Fruit fly (Drosophila melanogaster) ovary, adult (tissue): ENCODE results near the gene Poxm.
A peak's percentile ranks its signal among the peaks of the same experiment; 100 is the strongest.

Source experiments
- CG17801 ChIP-seq: fragments of 200-800 bp; optimal IDR thresholded peaks from 2 replicates; lab custom pipeline; 2019; ENCODE audit warnings: missing biosample characterization, mild to moderate bottlenecking, missing genetic modification characterization, moderate library complexity; ENCODE audit not compliant: partially characterized antibody

Gene Poxm

DNA sequence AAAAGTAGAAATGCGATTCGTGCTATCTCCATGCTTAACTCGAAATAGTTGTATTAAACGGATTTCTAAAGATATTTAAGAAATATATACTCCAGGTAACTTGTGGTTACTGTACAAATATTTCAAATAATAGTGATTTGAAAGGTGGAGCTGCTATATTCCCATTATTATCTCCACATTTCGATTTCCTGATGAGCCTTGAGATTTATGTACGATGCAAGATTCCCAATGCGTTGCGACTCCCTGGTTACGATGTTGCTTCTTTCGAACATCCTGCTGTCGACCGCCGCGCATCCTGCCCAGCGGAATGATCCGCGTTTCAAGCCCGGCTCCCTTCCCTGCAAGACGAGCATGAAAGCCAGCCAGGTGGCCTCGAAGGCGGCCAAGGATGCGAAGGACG, 21.6 kb downstream of the Poxm start, which contains the start of the genes CG11694 and CG11698:
TSS of gene CG11694 (minus strand) at position 101 of the 400 bp plus-strand sequence.
TSS of gene CG11698 (plus strand) at position 152 of the 400 bp plus-strand sequence.
- no peak for TF ChIP-seq CG17801 (GFP tag; lab: Kevin White, UChicago)

DNA sequence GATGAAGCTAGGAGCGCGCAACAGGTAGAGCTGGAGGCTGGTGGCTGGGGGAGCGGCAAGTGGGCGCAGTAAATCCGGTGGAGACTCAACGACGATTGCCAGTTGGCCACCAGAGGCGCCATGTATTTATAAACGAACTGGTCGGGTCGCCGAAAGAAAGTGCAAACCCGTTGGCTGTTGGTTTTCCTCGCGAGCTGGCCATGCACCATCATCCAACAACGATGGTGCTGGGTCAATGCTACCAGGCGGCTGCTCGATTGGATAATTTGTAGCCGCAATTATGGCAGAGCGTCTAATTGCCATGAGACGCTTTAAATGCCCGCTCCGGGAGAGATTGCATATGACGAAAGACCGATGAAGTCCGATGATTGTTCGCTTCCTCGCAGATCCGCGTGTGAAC, 22.9 kb downstream of the Poxm start, which contains the start of gene CG11693:
TSS of gene CG11693 (minus strand) at position 101 of the 400 bp plus-strand sequence.
- TF ChIP-seq CG17801 (GFP tag; lab: Kevin White, UChicago): no peak

DNA sequence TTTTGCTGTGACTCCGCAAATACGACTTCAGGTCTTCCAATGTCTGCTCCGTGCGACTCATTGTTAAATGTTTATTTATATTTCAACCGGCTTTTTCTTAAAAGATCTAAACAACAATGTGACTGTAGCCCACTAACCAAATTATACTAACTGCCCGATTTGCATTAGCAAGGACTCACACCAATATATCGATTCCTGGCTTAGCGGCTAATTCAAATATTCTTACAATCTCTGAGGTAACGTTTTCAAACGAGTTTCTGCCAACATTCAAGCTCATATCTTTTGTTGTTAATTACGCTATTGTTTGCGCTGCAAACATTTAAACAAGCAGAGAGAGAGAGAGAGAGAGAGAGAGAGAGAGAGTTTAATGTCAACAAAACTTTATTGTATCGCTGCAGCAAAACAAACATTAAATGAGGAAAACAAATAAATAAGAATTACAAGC, 25.1 kb downstream of the Poxm start, which contains the start of gene tex:
TSS of gene tex (minus strand) at position 131 of the 445 bp plus-strand sequence.
- no peak for TF ChIP-seq CG17801 (GFP tag; lab: Kevin White, UChicago)

DNA sequence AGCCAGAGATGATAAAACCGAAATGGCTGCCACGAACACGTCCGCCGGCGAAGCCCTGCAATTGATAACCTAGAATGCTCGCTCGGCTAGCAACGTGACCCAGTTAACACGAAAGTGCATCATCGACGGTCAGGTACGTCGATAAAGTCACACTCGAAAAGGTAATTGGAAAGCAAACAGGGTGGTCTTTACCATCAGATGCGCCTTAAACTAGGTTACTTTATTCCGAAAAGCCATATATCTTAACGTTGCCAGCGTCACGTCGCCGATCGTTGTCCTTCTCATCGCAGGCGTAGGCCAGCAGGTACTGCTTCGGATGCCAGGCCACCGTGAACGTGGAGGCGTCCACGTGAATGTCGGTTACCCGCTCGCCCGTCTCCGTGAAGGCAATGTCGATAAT, 26.3 kb downstream of the Poxm start:
- TF ChIP-seq CG17801 (GFP tag; lab: Kevin White, UChicago): no peak

DNA sequence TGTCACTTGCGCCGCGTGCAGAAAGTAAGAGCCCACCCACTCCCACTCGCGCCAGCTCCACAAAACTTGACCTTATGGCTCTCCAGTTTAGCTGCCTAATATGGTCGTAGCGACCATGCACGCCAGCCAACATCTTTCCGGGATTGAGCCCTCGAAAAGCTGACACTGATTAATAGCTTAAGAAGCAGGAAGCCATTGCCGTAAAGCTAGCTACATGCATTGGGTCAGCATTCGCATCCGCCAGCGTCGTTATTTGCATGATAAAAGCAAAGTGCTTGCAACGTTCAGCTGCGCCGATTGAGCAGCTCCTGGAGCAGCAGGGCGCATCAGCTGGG, 26.7 kb downstream of the Poxm start:
- no peak for TF ChIP-seq CG17801 (GFP tag; lab: Kevin White, UChicago)

DNA sequence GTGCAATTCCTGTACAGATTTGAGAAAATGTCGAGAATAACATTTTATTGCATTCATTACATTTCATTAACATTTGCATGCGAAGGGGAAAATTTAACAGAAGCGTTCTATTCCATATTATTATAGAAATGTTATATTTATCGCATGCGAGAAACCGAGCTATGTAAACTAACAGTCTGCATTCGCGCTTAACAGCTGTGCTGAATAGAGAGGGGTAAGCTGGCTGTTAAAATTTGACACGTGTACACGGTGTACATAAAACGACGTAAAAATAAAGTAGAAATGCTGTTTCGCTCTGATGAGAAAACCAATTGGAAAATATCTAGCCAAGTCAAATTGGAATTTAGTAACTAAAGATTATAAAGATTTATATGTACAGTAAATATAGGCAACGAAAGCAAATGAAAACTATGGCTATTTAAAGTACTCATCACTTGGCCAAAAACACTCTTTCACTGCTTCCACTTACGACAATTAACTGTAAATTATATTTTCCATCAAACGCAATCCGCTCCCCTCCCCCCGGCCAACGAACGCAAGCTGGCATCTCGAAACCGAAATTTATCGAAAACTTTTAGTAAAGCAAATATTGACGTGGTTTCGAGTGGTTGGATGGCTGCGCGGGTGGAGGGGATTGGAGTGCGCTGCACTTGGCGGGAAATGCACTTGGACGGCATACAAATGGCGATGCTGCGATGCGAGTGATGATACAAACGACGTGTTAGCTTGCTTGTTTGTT, 27.2 kb downstream of the Poxm start:
- TF ChIP-seq CG17801 (GFP tag; lab: Kevin White, UChicago): no peak

DNA sequence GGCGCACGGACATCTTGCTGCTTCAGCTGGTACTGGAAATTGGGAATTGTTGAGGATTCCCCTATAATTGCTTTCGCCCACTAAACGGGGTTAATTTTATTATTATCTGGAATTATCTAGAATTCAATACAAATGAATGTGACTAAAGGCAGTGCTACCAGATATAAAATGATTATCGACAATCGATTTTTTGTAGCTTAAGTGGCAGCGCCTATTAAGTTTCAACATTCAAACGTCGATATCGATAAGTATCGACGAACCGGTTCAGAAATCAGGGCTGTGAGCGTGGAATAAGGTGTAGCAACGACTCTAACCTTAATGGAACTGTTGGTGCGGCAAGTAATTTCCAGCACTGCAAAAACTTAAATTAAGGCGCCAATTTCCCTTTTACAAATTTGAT, 28.5 kb downstream of the Poxm start, which contains the start of gene Sgt1:
TSS of gene Sgt1 (minus strand) at position 165 of the 400 bp plus-strand sequence.
- peak; percentile 37 for TF ChIP-seq CG17801 (GFP tag; lab: Kevin White, UChicago)

DNA sequence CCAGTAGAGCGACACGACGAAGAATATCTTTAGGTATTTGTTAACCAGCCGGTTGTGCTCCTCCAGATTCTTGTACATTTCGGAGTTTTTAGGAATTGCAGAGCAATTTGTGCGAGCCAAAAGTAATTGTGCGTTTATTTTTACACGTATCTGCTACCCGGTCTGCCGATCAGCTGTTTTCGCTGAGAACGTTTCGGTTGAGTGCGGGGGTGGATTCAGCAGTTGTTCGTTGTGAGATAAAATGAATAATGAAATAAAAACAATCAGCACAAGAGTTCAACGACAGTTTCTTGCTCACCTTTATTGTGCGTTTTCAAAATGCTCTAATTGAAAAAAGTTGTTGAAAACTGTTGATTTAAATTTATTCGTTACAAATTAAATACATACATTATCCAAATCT, 29.7 kb downstream of the Poxm start, which contains the start of gene nac:
TSS of gene nac (minus strand) at position 176 of the 400 bp plus-strand sequence.
- TF ChIP-seq CG17801 (GFP tag; lab: Kevin White, UChicago): no peak

DNA sequence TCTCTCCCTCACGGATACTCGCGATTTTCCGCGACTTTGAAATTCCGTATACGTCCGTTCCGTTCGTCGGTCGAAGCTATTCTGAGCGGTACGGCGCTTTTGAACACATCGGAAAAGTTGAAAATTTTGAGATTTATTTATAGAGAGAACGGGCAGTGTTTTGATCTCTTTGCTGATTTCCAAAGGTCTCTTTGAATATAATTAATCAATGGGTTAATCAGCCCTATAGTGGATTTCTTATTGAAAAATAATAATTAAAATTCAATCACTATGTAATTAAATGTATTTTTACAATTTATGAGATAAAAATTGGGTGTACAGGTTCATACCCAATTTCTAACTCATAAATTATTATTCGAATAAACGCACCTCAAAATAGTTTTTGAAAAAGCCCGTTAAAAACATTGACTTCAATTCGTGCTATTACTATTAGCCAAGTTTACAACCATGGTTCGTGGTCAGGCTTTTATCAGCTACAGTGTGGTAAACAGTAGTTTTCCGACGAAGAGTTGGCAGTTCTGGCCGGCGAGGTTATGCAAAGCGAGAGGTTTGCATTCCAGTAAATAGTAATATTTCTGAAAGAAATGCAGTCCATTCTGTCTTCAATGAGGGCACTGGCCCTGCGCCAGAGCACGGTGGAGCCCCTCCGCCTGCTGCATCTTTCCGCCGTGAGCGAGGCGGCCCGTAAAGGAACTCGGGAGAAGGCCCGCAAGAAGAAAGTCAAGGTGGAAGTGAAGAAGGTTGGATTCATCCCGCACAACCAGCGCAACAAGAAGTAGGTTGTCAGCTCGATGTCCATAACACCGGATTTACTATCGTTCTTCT, 32.5 kb downstream of the Poxm start, which contains the start of the genes CG9626 and mRpL1:
TSS of gene CG9626 (minus strand) at position 51 of the 825 bp plus-strand sequence.
TSS of gene mRpL1 (plus strand) at position 513 of the 825 bp plus-strand sequence.
- no peak for TF ChIP-seq CG17801 (GFP tag; lab: Kevin White, UChicago)

DNA sequence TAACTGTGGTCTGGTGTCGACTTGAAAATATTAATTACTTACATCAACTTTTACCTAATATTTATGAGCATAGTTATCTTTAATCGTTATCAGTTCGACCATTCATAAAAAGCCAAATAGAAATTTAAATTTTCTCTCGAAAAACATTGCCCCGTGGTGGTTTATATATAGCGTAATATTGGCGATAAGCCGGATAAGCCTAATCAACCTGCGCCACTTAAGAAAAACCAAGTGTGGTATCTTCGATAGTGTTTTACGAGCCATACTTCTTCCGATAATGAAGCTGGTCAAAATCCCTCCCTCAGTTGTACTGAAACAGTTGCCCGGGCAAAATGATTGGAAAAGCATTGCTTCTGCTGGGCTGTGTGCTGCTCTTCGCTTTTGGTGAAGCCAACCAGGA, 41.6 kb downstream of the Poxm start, which contains the start of gene CG31463:
TSS of gene CG31463 (plus strand) at position 302 of the 400 bp plus-strand sequence.
- TF ChIP-seq CG17801 (GFP tag; lab: Kevin White, UChicago): no peak

DNA sequence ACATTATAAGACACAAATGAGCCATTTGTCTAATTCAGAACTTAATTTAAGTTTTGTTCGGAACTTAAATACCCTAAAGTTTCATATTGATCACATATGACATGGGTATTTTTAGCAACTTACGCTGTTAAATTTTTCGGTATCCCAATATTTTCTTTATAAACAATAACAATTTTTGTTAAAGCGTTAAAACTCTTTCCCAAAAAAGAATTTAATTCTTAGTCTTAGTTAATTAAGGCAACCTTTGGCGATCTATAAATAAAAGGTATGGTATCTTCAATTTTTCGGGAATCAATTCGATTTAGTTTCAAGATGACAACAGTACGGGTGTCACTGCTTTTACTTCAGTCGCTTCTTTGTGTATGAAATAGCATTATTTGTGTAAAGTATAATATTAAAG, 42.7 kb downstream of the Poxm start, which contains the start of gene CG31464:
TSS of gene CG31464 (plus strand) at position 301 of the 400 bp plus-strand sequence.
- no peak for TF ChIP-seq CG17801 (GFP tag; lab: Kevin White, UChicago)

DNA sequence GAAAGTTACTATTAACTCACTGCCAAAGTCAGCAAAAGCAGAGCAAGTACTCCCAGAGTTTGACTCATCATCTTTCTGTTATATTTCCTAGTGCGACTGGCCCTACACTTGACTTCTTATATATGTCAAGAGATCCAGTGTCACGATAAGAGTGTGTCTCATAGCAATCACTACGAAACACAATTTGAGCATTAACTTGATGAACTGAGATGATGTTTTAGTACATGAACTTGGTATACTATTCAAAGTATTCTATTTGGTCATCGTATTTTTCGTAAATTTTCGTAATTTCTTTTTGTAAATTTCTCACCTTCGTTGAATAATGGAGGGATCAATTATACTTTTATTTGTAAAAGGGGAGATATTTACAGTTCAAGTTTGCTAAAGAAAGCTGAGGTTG, 43.1 kb downstream of the Poxm start, which contains the start of gene CG11672:
TSS of gene CG11672 (minus strand) at position 101 of the 400 bp plus-strand sequence.
- no peak for TF ChIP-seq CG17801 (GFP tag; lab: Kevin White, UChicago)

DNA sequence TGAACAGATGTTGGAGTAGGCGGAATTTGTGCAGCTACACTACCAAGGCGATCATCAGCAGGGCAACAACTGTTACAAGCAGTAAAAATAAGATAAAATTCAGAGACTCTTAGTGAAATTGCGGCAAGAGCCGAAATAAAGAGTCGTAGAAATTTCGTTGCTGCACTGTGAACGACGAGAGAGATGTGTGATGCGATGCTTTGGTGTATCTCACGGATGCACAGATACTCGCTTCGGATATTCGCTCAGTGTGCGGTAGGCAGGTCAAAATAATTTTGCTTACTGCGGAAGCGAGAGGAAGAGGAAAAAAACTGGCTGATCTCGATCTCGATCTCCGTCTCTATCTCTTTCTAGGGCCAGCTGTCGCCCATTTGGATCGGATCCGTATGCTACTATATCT, 44.8 kb downstream of the Poxm start:
- TF ChIP-seq CG17801 (GFP tag; lab: Kevin White, UChicago): no peak

DNA sequence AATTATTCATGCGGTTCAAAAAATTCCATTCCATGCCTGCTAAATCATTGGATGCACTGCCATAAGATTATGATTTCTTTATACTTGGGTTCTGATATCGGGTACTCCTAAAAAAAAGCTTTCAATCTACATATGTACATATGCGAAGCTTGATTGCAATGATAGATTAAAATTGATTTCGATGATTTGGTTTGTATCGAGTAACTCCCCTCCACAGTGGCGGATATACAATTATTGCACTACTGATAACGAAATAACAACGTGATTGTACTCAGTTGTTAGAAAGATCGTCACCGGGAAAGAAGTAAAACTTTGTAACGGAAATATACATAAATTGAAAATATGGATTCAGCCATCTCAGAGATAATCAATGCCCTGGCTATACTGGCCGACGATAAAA, 45.9 kb downstream of the Poxm start, which contains the start of gene Nazo:
TSS of gene Nazo (plus strand) at position 180 of the 400 bp plus-strand sequence.
- no peak for TF ChIP-seq CG17801 (GFP tag; lab: Kevin White, UChicago)
